Worm (Caenorhabditis elegans): ENCODE measurements around the gene F18A11.2.

- TF ChIP-seq lin-39 (tag; optimal IDR thresholded peaks at IDR 0.05), result no peak
- TF ChIP-seq pha-4 (GFP tag; IDR thresholded peaks at IDR 0.05), result no peak
- TF ChIP-seq pha-4 (tag; optimal IDR thresholded peaks at IDR 0.05), result no peak
- no peak for TF ChIP-seq tag-97 (GFP tag; IDR thresholded peaks at IDR 0.05)
- no peak for TF ChIP-seq F44E2.7 (GFP tag; IDR thresholded peaks at IDR 0.05)
- no peak for TF ChIP-seq ama-1 (optimal IDR thresholded peaks at IDR 0.05)
- TF ChIP-seq ceh-82 (tag; optimal IDR thresholded peaks at IDR 0.05), result no peak
- TF ChIP-seq T26A8.4 (GFP tag; IDR thresholded peaks at IDR 0.05), result no peak
- no peak for TF ChIP-seq lin-15B (tag; optimal IDR thresholded peaks at IDR 0.05)
- no peak for TF ChIP-seq snpc-4 (tag; optimal IDR thresholded peaks at IDR 0.05)
- no peak for TF ChIP-seq unc-39 (tag; optimal IDR thresholded peaks at IDR 0.05)
- TF ChIP-seq mdl-1 (tag; optimal IDR thresholded peaks at IDR 0.05), result no peak
- no peak for TF ChIP-seq egl-43 (GFP tag; IDR thresholded peaks at IDR 0.05)
- no peak for TF ChIP-seq mxl-3 (GFP tag; optimal IDR thresholded peaks at IDR 0.05)
- no peak for TF ChIP-seq nhr-48 (tag; optimal IDR thresholded peaks at IDR 0.05)
Observed at ce11 chrII:13023518-13023917, 8.0 kb upstream of the F18A11.2 start.

Measured in whole organism, L4 larva.